Fruit fly (Drosophila melanogaster): Measurements from ENCODE around the gene Kap-alpha1.

Gene Kap-alpha1

dm6 chr3L:19817807-19818531, 10.9 kb downstream of the Kap-alpha1 start, which contains the start of the genes Fibp and Deaf1 (continued):
- TF ChIP-seq CG14965 (GFP tag; optimal IDR thresholded peaks at IDR 0.05; ENCODE audit: borderline replicate concordance): no peak
- peak in 1 of 2 experiments; percentile 12 for TF ChIP-seq tll (GFP tag; optimal IDR thresholded peaks at IDR 0.05)
- peak; percentile 97 for TF ChIP-seq CG17385 (GFP tag; optimal IDR thresholded peaks at IDR 0.05)
- no peak for TF ChIP-seq so (GFP tag; IDR thresholded peaks at IDR 0.05)
- peak; percentile 91 for TF ChIP-seq CG34224 (GFP tag; IDR thresholded peaks at IDR 0.05; ENCODE audit: partially characterized antibody)
- TF ChIP-seq CG10267 (tag; optimal IDR thresholded peaks at IDR 0.05): peak; percentile 72
- peak; percentile 50 for TF ChIP-seq p53 (GFP tag; optimal IDR thresholded peaks at IDR 0.05)
- TF ChIP-seq Pdp1 (GFP tag; optimal IDR thresholded peaks at IDR 0.05): peak; percentile 76 to 85
- TF ChIP-seq CG11560 (tag; IDR thresholded peaks at IDR 0.05): no peak
- TF ChIP-seq CG4617 (GFP tag; optimal IDR thresholded peaks at IDR 0.05; ENCODE audit: borderline replicate concordance): peak; percentile 91
- TF ChIP-seq CG2875 (GFP tag; optimal IDR thresholded peaks at IDR 0.05): peak; percentile 26
- TF ChIP-seq Ravus (GFP tag; IDR thresholded peaks at IDR 0.05): no peak; the same call in 1 of the 2 replicates
- TF ChIP-seq CG9215 (GFP tag; IDR thresholded peaks at IDR 0.05): peak; percentile 75
- TF ChIP-seq lbe (GFP tag; optimal IDR thresholded peaks at IDR 0.05): peak; percentile 29
- peak; percentile 49; the same call in 1 of the 2 replicates for TF ChIP-seq CG4404 (GFP tag; IDR thresholded peaks at IDR 0.05)
- peak; percentile 70 for TF ChIP-seq dm (GFP tag; optimal IDR thresholded peaks at IDR 0.05)
- peak; percentile 83 for TF ChIP-seq CG8290 (GFP tag; optimal IDR thresholded peaks at IDR 0.05)
- TF ChIP-seq CG8290 (tag; optimal IDR thresholded peaks at IDR 0.05): peak; percentile 48 to 91
- TF ChIP-seq CG3726 (GFP tag; IDR thresholded peaks at IDR 0.05): no peak
- TF ChIP-seq zen2 (GFP tag; IDR thresholded peaks at IDR 0.05; ENCODE audit: partially characterized antibody): peak; percentile 97
- TF ChIP-seq Ada2b (GFP tag; IDR thresholded peaks at IDR 0.05): peak; percentile 47; the same call in 1 of the 2 replicates
- TF ChIP-seq schlank (tag; optimal IDR thresholded peaks at IDR 0.05): no peak
- peak; percentile 34 for TF ChIP-seq BtbVII (GFP tag; optimal IDR thresholded peaks at IDR 0.05)
- peak; percentile 34; the same call in 1 of the 3 replicates for TF ChIP-seq ci (GFP tag; IDR thresholded peaks at IDR 0.05)
- no peak for TF ChIP-seq CG10959 (GFP tag; IDR thresholded peaks at IDR 0.05)
- TF ChIP-seq Gsc (GFP tag; IDR thresholded peaks at IDR 0.05): 0 out of 2 replicates have a peak, but pooled peaks have one; percentile 6
- TF ChIP-seq Chrac-16 (GFP tag; optimal IDR thresholded peaks at IDR 0.05): peak; percentile 84
- no peak for TF ChIP-seq rib (GFP tag; IDR thresholded peaks at IDR 0.05)
- peak; percentile 71 for TF ChIP-seq CG4820 (GFP tag; optimal IDR thresholded peaks at IDR 0.05)
- peak; percentile 64 for TF ChIP-seq fd96Cb (tag; optimal IDR thresholded peaks at IDR 0.05)
- TF ChIP-seq TFAM (GFP tag; optimal IDR thresholded peaks at IDR 0.05): no peak
- TF ChIP-seq her (GFP tag; optimal IDR thresholded peaks at IDR 0.05): peak; percentile 46
- no peak for TF ChIP-seq CG1832 (GFP tag; optimal IDR thresholded peaks at IDR 0.05)
- no peak for TF ChIP-seq CrebB (tag; optimal IDR thresholded peaks at IDR 0.05)
- no peak for TF ChIP-seq CG11695 (GFP tag; IDR thresholded peaks at IDR 0.05)
- peak; percentile 87 for TF ChIP-seq chn (GFP tag; optimal IDR thresholded peaks at IDR 0.05)
- TF ChIP-seq Hr3 (GFP tag; optimal IDR thresholded peaks at IDR 0.05): peak; percentile 86
- TF ChIP-seq CG12104 (GFP tag; optimal IDR thresholded peaks at IDR 0.05): peak; percentile 74
- no peak for TF ChIP-seq aop (GFP tag; IDR thresholded peaks at IDR 0.05)
- TF ChIP-seq CG11093 (GFP tag; IDR thresholded peaks at IDR 0.05): peak; percentile 62; the same call in 2 of the 3 replicates
- peak; percentile 49 for TF ChIP-seq CG31388 (GFP tag; optimal IDR thresholded peaks at IDR 0.05)
- no peak for TF ChIP-seq CG12219 (GFP tag; optimal IDR thresholded peaks at IDR 0.05)
- no peak for TF ChIP-seq pita (GFP tag; optimal IDR thresholded peaks at IDR 0.05)
- peak; percentile 7 for TF ChIP-seq CG15073 (GFP tag; optimal IDR thresholded peaks at IDR 0.05)
- TF ChIP-seq mirr (GFP tag; optimal IDR thresholded peaks at IDR 0.05): peak; percentile 54
- TF ChIP-seq tio (GFP tag; optimal IDR thresholded peaks at IDR 0.05): no peak
- peak; percentile 58 for TF ChIP-seq CG13894 (tag; optimal IDR thresholded peaks at IDR 0.05)
- peak; percentile 96 for TF ChIP-seq CG7963 (GFP tag; IDR thresholded peaks at IDR 0.05; ENCODE audit: partially characterized antibody)
- peak; percentile 56 for TF ChIP-seq CG12744 (GFP tag; optimal IDR thresholded peaks at IDR 0.05)

Measured in whole organism, embryonic.